Worm (Caenorhabditis elegans): ENCODE measurements around the gene sprr-3.

sprr-3 gene

ce11 chrIV:2556211-2556610, 14.1 kb downstream of the sprr-3 start:
- no peak for TF ChIP-seq ets-7 (tag; optimal IDR thresholded peaks at IDR 0.05)
- no peak for TF ChIP-seq hnd-1 (tag; optimal IDR thresholded peaks at IDR 0.05)
- no peak for TF ChIP-seq F13C5.2 (tag; optimal IDR thresholded peaks at IDR 0.05)
- no peak for TF ChIP-seq ceh-13 (GFP tag; optimal IDR thresholded peaks at IDR 0.05)

DNA sequence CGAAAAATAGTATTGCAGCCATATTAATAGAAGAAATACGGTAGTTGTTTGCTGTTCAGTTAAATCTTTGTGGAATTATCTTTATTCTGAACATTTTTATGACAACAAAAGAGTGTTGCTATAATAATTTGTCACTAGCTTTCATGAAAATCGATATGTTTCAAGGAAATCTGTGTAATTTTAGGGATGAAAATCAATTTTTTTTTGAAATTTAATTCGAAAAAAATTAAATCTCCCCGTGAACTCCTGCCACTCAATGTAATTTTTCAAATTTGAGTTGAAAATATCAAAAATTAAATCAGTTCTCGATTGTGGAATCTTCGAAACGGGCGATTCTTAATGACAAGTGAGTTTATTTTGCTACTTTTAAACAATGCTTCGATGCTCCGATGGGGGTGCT, 19.3 kb downstream of the sprr-3 start, which contains the start of gene Y69A2AR.46:
Gene Y69A2AR.46, plus strand, starts transcription at position 301 of the 400 bp plus-strand sequence.
- TF ChIP-seq tbx-11 (GFP tag; IDR thresholded peaks at IDR 0.05) (no peak), ceh-36 (tag; optimal IDR thresholded peaks at IDR 0.05) (no peak), F13C5.2 (tag; optimal IDR thresholded peaks at IDR 0.05) (no peak), scrt-1 (GFP tag; IDR thresholded peaks at IDR 0.05) (no peak), ets-7 (tag; optimal IDR thresholded peaks at IDR 0.05) (no peak), aly-1 (tag; optimal IDR thresholded peaks at IDR 0.05) (no peak), ama-1 (optimal IDR thresholded peaks at IDR 0.05) (no peak), sea-1 (GFP tag; conservative IDR thresholded peaks at IDR 0.05) (no peak), pes-1 (GFP tag; IDR thresholded peaks at IDR 0.05) (no peak), hmg-4 (GFP tag; optimal IDR thresholded peaks at IDR 0.05) (no peak), B0310.2 (tag; optimal IDR thresholded peaks at IDR 0.05) (no peak), hnd-1 (tag; optimal IDR thresholded peaks at IDR 0.05) (no peak), hmbx-1 (tag; optimal IDR thresholded peaks at IDR 0.05) (no peak)

DNA sequence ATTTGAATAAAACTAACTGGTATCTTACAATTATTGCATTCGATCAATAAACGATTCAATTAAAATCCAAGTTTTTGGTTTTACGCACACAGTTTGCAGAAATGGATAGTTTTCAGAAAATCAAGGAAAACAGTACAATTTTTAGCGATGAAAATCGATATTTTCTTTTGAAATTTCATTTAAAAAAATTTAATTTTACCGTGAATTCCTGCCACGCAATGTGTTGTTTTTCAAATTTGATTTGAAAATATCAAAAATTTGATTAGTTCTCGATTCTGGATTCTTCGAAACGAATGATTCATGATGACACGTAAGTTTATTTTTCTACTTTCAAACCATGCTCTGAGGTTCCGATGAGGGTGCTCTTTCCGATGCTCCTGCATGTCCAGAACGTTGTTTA, 20.0 kb downstream of the sprr-3 start, which contains the start of gene Y69A2AR.50:
Gene Y69A2AR.50, plus strand, starts transcription at position 301 of the 400 bp plus-strand sequence.
- no peak for TF ChIP-seq sea-1 (GFP tag; conservative IDR thresholded peaks at IDR 0.05)
- TF ChIP-seq pes-1 (GFP tag; IDR thresholded peaks at IDR 0.05): no peak
- no peak for TF ChIP-seq tbx-11 (GFP tag; IDR thresholded peaks at IDR 0.05)

DNA sequence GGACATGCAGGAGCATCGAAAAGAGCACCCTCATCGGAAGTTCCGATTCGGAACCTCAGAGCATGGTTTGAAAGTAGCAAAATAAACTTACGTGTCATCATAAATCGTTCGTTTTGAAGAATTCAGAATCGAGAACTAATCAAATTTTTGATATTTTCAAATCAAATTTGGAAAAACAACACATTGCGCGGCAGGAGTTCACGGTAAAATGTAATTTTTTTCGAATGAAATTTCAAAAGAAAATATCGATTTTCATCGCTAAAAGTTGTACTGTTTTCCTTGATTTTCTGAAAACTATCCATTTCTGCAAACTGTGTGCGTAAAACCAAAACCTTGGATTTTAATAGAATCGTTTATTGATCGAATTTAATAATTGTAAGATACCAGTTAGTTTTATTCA, 21.9 kb downstream of the sprr-3 start, which contains the start of gene Y69A2AR.24:
Gene Y69A2AR.24, minus strand, starts transcription at position 101 of the 400 bp plus-strand sequence.
- TF ChIP-seq ceh-13 (GFP tag; optimal IDR thresholded peaks at IDR 0.05) (no peak), B0310.2 (tag; optimal IDR thresholded peaks at IDR 0.05) (no peak), tbx-11 (GFP tag; IDR thresholded peaks at IDR 0.05) (no peak), sea-1 (GFP tag; conservative IDR thresholded peaks at IDR 0.05) (no peak), flt-1 (GFP tag; IDR thresholded peaks at IDR 0.05) (no peak), hmg-4 (GFP tag; optimal IDR thresholded peaks at IDR 0.05) (no peak), scrt-1 (GFP tag; IDR thresholded peaks at IDR 0.05) (no peak), tra-4 (tag; optimal IDR thresholded peaks at IDR 0.05) (no peak), F13C5.2 (tag; optimal IDR thresholded peaks at IDR 0.05) (no peak), hmbx-1 (tag; optimal IDR thresholded peaks at IDR 0.05) (no peak), ceh-36 (tag; optimal IDR thresholded peaks at IDR 0.05) (no peak), hnd-1 (tag; optimal IDR thresholded peaks at IDR 0.05) (no peak), aly-1 (tag; optimal IDR thresholded peaks at IDR 0.05) (no peak), ama-1 (optimal IDR thresholded peaks at IDR 0.05) (no peak), tbx-37 (GFP tag; conservative IDR thresholded peaks at IDR 0.05) (no peak), ets-7 (tag; optimal IDR thresholded peaks at IDR 0.05) (no peak), pes-1 (GFP tag; IDR thresholded peaks at IDR 0.05) (no peak)

DNA sequence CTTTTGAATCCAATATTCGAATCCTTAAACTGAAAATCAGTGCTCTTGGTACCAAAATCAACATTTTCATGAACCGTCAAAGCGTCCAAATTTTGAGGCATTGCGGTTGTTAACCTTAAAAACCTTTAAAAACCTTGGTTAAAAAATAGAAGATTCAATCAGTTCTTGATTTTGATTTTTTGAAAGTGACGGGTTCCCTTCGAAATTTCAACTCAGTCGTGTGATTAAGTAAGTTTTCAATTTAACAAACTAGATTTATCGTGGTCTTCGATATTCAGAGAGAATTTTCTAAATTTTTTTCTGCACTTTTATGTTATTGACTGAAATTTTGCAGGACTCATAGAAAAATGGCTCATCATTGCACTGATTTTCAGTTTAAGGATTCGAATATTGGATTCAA, 26.2 kb downstream of the sprr-3 start, which contains the start of the genes Y69A2AR.25 and Y69A2AR.12:
Gene Y69A2AR.25, minus strand, starts transcription at position 101 of the 400 bp plus-strand sequence.
Gene Y69A2AR.12, plus strand, starts transcription at position 348 of the 400 bp plus-strand sequence.
- TF ChIP-seq flt-1 (GFP tag; IDR thresholded peaks at IDR 0.05): no peak
- TF ChIP-seq scrt-1 (GFP tag; IDR thresholded peaks at IDR 0.05): no peak
- no peak for TF ChIP-seq ama-1 (optimal IDR thresholded peaks at IDR 0.05)
- TF ChIP-seq aly-1 (tag; optimal IDR thresholded peaks at IDR 0.05): no peak
- TF ChIP-seq ceh-13 (GFP tag; optimal IDR thresholded peaks at IDR 0.05): no peak
- TF ChIP-seq ets-7 (tag; optimal IDR thresholded peaks at IDR 0.05): no peak
- no peak for TF ChIP-seq hmbx-1 (tag; optimal IDR thresholded peaks at IDR 0.05)
- TF ChIP-seq pes-1 (GFP tag; IDR thresholded peaks at IDR 0.05): no peak
- TF ChIP-seq sea-1 (GFP tag; conservative IDR thresholded peaks at IDR 0.05): no peak
- TF ChIP-seq F13C5.2 (tag; optimal IDR thresholded peaks at IDR 0.05): no peak

ce11 chrIV:2572107-2572506, 30.0 kb downstream of the sprr-3 start, which contains the start of gene Y69A2AR.51:
TSS of gene Y69A2AR.51 (plus strand) at chrIV:2572407.
- TF ChIP-seq ceh-36 (tag; optimal IDR thresholded peaks at IDR 0.05) (no peak), B0310.2 (tag; optimal IDR thresholded peaks at IDR 0.05) (no peak), hmg-4 (GFP tag; optimal IDR thresholded peaks at IDR 0.05) (no peak), hmbx-1 (tag; optimal IDR thresholded peaks at IDR 0.05) (no peak), ceh-13 (GFP tag; optimal IDR thresholded peaks at IDR 0.05) (no peak), F13C5.2 (tag; optimal IDR thresholded peaks at IDR 0.05) (no peak)

ce11 chrIV:2573122-2573521, 31.0 kb downstream of the sprr-3 start:
- TF ChIP-seq sea-1 (GFP tag; conservative IDR thresholded peaks at IDR 0.05) (no peak), ama-1 (optimal IDR thresholded peaks at IDR 0.05) (no peak), B0310.2 (tag; optimal IDR thresholded peaks at IDR 0.05) (no peak)

- no peak for TF ChIP-seq ama-1 (optimal IDR thresholded peaks at IDR 0.05)
- TF ChIP-seq flt-1 (GFP tag; IDR thresholded peaks at IDR 0.05): no peak
- TF ChIP-seq hmg-4 (GFP tag; optimal IDR thresholded peaks at IDR 0.05): no peak
Observed at ce11 chrIV:2581483-2581882, 39.4 kb downstream of the sprr-3 start, which contains the start of gene nhr-242. TSS of gene nhr-242 (minus strand) at chrIV:2581583.

DNA sequence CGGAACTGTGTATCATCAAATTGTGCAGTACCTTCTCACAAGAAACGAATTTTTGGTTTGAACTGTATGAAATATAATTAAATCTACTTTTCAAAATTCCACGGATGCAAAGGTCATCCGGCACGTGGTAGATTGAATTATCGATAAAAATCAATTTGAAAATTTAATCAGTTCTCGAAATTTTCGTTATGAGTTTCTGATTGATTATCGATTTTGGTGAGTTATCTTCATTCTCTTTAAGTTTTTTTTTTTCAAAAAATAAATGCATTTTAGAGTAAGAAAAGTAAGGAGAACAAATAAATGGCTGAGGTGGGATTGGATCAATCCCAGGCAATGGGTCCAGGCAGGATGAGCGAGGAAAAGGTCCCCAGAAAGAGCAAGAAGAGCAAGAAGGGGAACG, 55.3 kb downstream of the sprr-3 start, which contains the start of gene Y69A2AR.47:
Gene Y69A2AR.47, plus strand, starts transcription at position 301 of the 400 bp plus-strand sequence.
- TF ChIP-seq B0310.2 (tag; optimal IDR thresholded peaks at IDR 0.05) (no peak), hnd-1 (tag; optimal IDR thresholded peaks at IDR 0.05) (no peak), flt-1 (GFP tag; IDR thresholded peaks at IDR 0.05) (no peak), sea-1 (GFP tag; conservative IDR thresholded peaks at IDR 0.05) (no peak), ceh-36 (tag; optimal IDR thresholded peaks at IDR 0.05) (no peak), F13C5.2 (tag; optimal IDR thresholded peaks at IDR 0.05) (no peak), aly-1 (tag; optimal IDR thresholded peaks at IDR 0.05) (no peak), tra-4 (tag; optimal IDR thresholded peaks at IDR 0.05) (no peak), ets-7 (tag; optimal IDR thresholded peaks at IDR 0.05) (no peak), hmg-4 (GFP tag; optimal IDR thresholded peaks at IDR 0.05) (no peak)
